Worm (Caenorhabditis elegans): ENCODE measurements around the gene Y47D3A.14.

DNA sequence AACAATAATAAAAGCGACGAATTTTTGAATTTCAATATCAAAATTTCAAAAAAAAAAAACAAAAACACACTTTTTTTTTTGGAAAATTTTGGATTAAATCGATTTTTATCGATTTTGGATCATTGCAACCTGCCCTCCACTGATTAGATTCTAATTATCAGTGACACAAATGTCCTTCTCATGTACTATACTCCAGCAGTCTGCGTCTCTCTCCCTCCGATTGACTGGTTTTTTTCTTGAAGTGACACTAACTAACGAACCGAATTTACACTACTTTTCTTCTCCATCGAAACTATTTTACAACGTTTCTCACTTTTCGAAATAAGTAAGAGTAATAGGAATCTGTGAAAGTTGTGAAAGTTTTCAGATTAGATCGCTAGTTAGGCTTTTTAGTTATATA is 4.1 kb upstream of the Y47D3A.14 start:
- no peak for TF ChIP-seq dpl-1 (GFP tag; optimal IDR thresholded peaks at IDR 0.05)
- TF ChIP-seq aly-2 (tag; optimal IDR thresholded peaks at IDR 0.05), result no peak
- TF ChIP-seq snpc-4 (tag; optimal IDR thresholded peaks at IDR 0.05), result no peak
- no peak for TF ChIP-seq tlp-1 (tag; optimal IDR thresholded peaks at IDR 0.05)
- peak; percentile 63 for TF ChIP-seq blmp-1 (tag; optimal IDR thresholded peaks at IDR 0.05)
